Worm (Caenorhabditis elegans) whole organism, late embryonic: ENCODE results near the gene str-209.

Experiments used
- F13H6.1 ChIP-seq: sonication (generic microtip); optimal IDR thresholded peaks from 2 replicates; lab custom pipeline; 2016; ENCODE audit warnings: missing genetic modification characterization, missing compliant biosample characterization
- K02D7.2 ChIP-seq: sonication (generic microtip); optimal IDR thresholded peaks from 2 replicates; lab custom pipeline; 2017; ENCODE audit warnings: mild to moderate bottlenecking, missing genetic modification characterization, missing compliant biosample characterization
- T23F11.4 ChIP-seq: fragments of 200-800 bp; sonication (Bioruptor generic); optimal IDR thresholded peaks from 2 replicates; lab custom pipeline; 2018; ENCODE audit warnings: mild to moderate bottlenecking, missing genetic modification characterization, missing compliant biosample characterization
- Y22D7AL.16 ChIP-seq: sonication (generic microtip); optimal IDR thresholded peaks from 2 replicates; lab custom pipeline; 2016; ENCODE audit warnings: missing genetic modification characterization, missing compliant biosample characterization
- ama-1 ChIP-seq: fragments of 150-350 bp; optimal IDR thresholded peaks from 2 replicates; lab custom pipeline; 2014
- ceh-14 ChIP-seq: sonication (generic microtip); optimal IDR thresholded peaks from 2 replicates; lab custom pipeline; 2016; ENCODE audit warnings: missing genotype, missing genetic modification characterization, missing compliant biosample characterization
- ceh-18 ChIP-seq: sonication (generic microtip); optimal IDR thresholded peaks from 2 replicates; lab custom pipeline; 2016; ENCODE audit warnings: missing genetic modification characterization, missing compliant biosample characterization
- ceh-19 ChIP-seq: fragments of 200-800 bp; sonication (Bioruptor generic); optimal IDR thresholded peaks from 2 replicates; lab custom pipeline; 2018; ENCODE audit warnings: mild to moderate bottlenecking, missing genetic modification characterization, missing compliant biosample characterization
- ceh-2 ChIP-seq: sonication (generic microtip); optimal IDR thresholded peaks from 2 replicates; lab custom pipeline; 2016; ENCODE audit warnings: missing genotype, missing genetic modification characterization, missing compliant biosample characterization
- ceh-24 ChIP-seq: sonication (generic microtip); optimal IDR thresholded peaks from 2 replicates; lab custom pipeline; 2016; ENCODE audit warnings: mild to moderate bottlenecking, missing genetic modification characterization, missing compliant biosample characterization
- ceh-30 ChIP-seq: fragments of 150-350 bp; optimal IDR thresholded peaks from 2 replicates; lab custom pipeline; 2014; ENCODE audit warnings: missing biosample characterization, missing genetic modification characterization
- ceh-31 ChIP-seq: sonication (generic microtip); optimal IDR thresholded peaks from 2 replicates; lab custom pipeline; 2016; ENCODE audit warnings: missing genetic modification characterization, missing compliant biosample characterization
- ceh-34 ChIP-seq: sonication (generic microtip); optimal IDR thresholded peaks from 2 replicates; lab custom pipeline; 2016; ENCODE audit warnings: mild to moderate bottlenecking, missing genetic modification characterization, missing compliant biosample characterization
- ceh-48 ChIP-seq: sonication (generic microtip); optimal IDR thresholded peaks from 2 replicates; lab custom pipeline; 2016; ENCODE audit warnings: missing genetic modification characterization, inconsistent platforms, missing compliant biosample characterization
- ceh-9 ChIP-seq: sonication (generic microtip); optimal IDR thresholded peaks from 2 replicates; lab custom pipeline; 2016; ENCODE audit warnings: mild to moderate bottlenecking, missing genetic modification characterization, inconsistent platforms, missing compliant biosample characterization
- che-1 ChIP-seq: sonication (generic microtip); optimal IDR thresholded peaks from 2 replicates; lab custom pipeline; 2016; ENCODE audit warnings: mild to moderate bottlenecking, missing genetic modification characterization, missing compliant biosample characterization
- dmd-4 ChIP-seq: sonication (generic microtip); optimal IDR thresholded peaks from 2 replicates; lab custom pipeline; 2016; ENCODE audit warnings: borderline replicate concordance, missing genetic modification characterization, missing compliant biosample characterization
- elt-2 ChIP-seq: sonication (generic microtip); optimal IDR thresholded peaks from 2 replicates; lab custom pipeline; 2016; ENCODE audit warnings: missing genetic modification reagents, missing genetic modification characterization, missing compliant biosample characterization
- fkh-6 ChIP-seq: sonication (generic microtip); optimal IDR thresholded peaks from 2 replicates; lab custom pipeline; 2016; ENCODE audit warnings: missing genetic modification characterization, missing compliant biosample characterization
- hlh-15 ChIP-seq: sonication (generic microtip); optimal IDR thresholded peaks from 2 replicates; lab custom pipeline; 2016; ENCODE audit warnings: missing genetic modification characterization, missing compliant biosample characterization
- hlh-30 ChIP-seq: sonication (generic microtip); optimal IDR thresholded peaks from 2 replicates; lab custom pipeline; 2017; ENCODE audit warnings: antibody characterized with exemption, missing genetic modification characterization, missing compliant biosample characterization; ENCODE audit not compliant: insufficient read depth
- hlh-6 ChIP-seq: sonication (generic microtip); optimal IDR thresholded peaks from 2 replicates; lab custom pipeline; 2016; ENCODE audit warnings: missing genotype, missing genetic modification characterization, missing compliant biosample characterization
- hlh-8 ChIP-seq: sonication (generic microtip); optimal IDR thresholded peaks from 2 replicates; lab custom pipeline; 2016; ENCODE audit warnings: missing genotype, missing genetic modification characterization, missing compliant biosample characterization
- lim-6 ChIP-seq: sonication (generic microtip); optimal IDR thresholded peaks from 2 replicates; lab custom pipeline; 2016; ENCODE audit warnings: missing genetic modification characterization, missing compliant biosample characterization
- lin-11 ChIP-seq: fragments of 200-800 bp; sonication (Bioruptor generic); optimal IDR thresholded peaks from 2 replicates; lab custom pipeline; 2018; ENCODE audit warnings: mild to moderate bottlenecking, missing genetic modification characterization, missing compliant biosample characterization
- mec-3 ChIP-seq: sonication (generic microtip); optimal IDR thresholded peaks from 2 replicates; lab custom pipeline; 2016; ENCODE audit warnings: borderline replicate concordance, missing genetic modification characterization, missing compliant biosample characterization
- nfya-1 ChIP-seq: sonication (generic microtip); optimal IDR thresholded peaks from 2 replicates; lab custom pipeline; 2017; ENCODE audit warnings: missing genetic modification characterization, mild to moderate bottlenecking, missing compliant biosample characterization, antibody characterized with exemption, moderate library complexity
- nhr-232 ChIP-seq: sonication (generic microtip); optimal IDR thresholded peaks from 2 replicates; lab custom pipeline; 2016; ENCODE audit warnings: missing genetic modification characterization, missing compliant biosample characterization
- npax-4 ChIP-seq: sonication (generic microtip); optimal IDR thresholded peaks from 2 replicates; lab custom pipeline; 2016; ENCODE audit warnings: missing genetic modification characterization, missing compliant biosample characterization
- pag-3 ChIP-seq: sonication (generic microtip); optimal IDR thresholded peaks from 2 replicates; lab custom pipeline; 2016; ENCODE audit warnings: missing compliant biosample characterization, missing genetic modification characterization, borderline replicate concordance
- pat-9 ChIP-seq: fragments of 200-800 bp; sonication (Bioruptor generic); optimal IDR thresholded peaks from 2 replicates; lab custom pipeline; 2018; ENCODE audit warnings: mild to moderate bottlenecking, missing genetic modification characterization, moderate library complexity, missing compliant biosample characterization
- pha-2 ChIP-seq: sonication (generic microtip); optimal IDR thresholded peaks from 2 replicates; lab custom pipeline; 2017; ENCODE audit warnings: mild to moderate bottlenecking, missing genetic modification characterization, missing compliant biosample characterization
- pqm-1 ChIP-seq: sonication (generic microtip); optimal IDR thresholded peaks from 2 replicates; lab custom pipeline; 2016; ENCODE audit warnings: missing genetic modification characterization, missing compliant biosample characterization
- ref-2 ChIP-seq: sonication (generic microtip); optimal IDR thresholded peaks from 2 replicates; lab custom pipeline; 2016; ENCODE audit warnings: missing genetic modification characterization, missing compliant biosample characterization
- rnt-1 ChIP-seq: sonication (generic microtip); optimal IDR thresholded peaks from 2 replicates; lab custom pipeline; 2016; ENCODE audit warnings: missing genetic modification characterization, missing compliant biosample characterization
- sdc-2 ChIP-seq: sonication (generic microtip); optimal IDR thresholded peaks from 2 replicates; lab custom pipeline; 2016; ENCODE audit warnings: missing genotype, missing genetic modification characterization, missing compliant biosample characterization
- sox-2 ChIP-seq: fragments of 200-800 bp; sonication (Bioruptor generic); IDR thresholded peaks from 2 replicates; pipeline ENCODE4 v1.3.6; 2022; ENCODE audit warnings: missing genetic modification reagents, missing genetic modification characterization, missing compliant biosample characterization
- tbx-2 ChIP-seq: sonication (generic microtip); optimal IDR thresholded peaks from 2 replicates; lab custom pipeline; 2016; ENCODE audit warnings: missing genetic modification characterization, missing compliant biosample characterization
- ttx-3 ChIP-seq: sonication (generic microtip); optimal IDR thresholded peaks from 2 replicates; lab custom pipeline; 2016; ENCODE audit warnings: missing genetic modification reagents, missing genetic modification characterization, missing compliant biosample characterization
- unc-3 ChIP-seq, 2 experiments: fragments of 200-800 bp in 1 of 2; sonication (Bioruptor generic) in 1 of 2; sonication (generic microtip) in 1 of 2; conservative IDR thresholded peaks in 1 of 2; optimal IDR thresholded peaks in 1 of 2; 2 replicates each; pipeline versions ENCODE4 v1.3.6 to Lab custom; 2016 to 2022; ENCODE audit warnings: missing compliant biosample characterization in 2 of 2, missing genetic modification characterization in 2 of 2, missing genetic modification reagents in 1 of 2
- unc-42 ChIP-seq: sonication (generic microtip); optimal IDR thresholded peaks from 2 replicates; lab custom pipeline; 2016; ENCODE audit warnings: missing genotype, missing genetic modification characterization, missing compliant biosample characterization
- unc-55 ChIP-seq: sonication (generic microtip); optimal IDR thresholded peaks from 2 replicates; lab custom pipeline; 2017; ENCODE audit warnings: missing biosample characterization, missing genetic modification reagents, missing genetic modification characterization
- zip-5 ChIP-seq: sonication (generic microtip); optimal IDR thresholded peaks from 2 replicates; lab custom pipeline; 2016; ENCODE audit warnings: missing genetic modification characterization, missing compliant biosample characterization

Gene str-209

ce11 chrV:4964020-4964635 is 15.4 kb downstream of the str-209 start:
- peak; percentile 13 for TF ChIP-seq pha-2
- TF ChIP-seq lim-6 (tag; lab: Kevin White, UChicago), result no peak
- TF ChIP-seq sdc-2 (tag; lab: Kevin White, UChicago), result no peak
- TF ChIP-seq fkh-6 (tag; lab: Kevin White, UChicago), result peak; percentile 16
- no peak for TF ChIP-seq sox-2 (GFP tag; lab: Robert Waterston, UW)
- TF ChIP-seq Y22D7AL.16, result no peak
- TF ChIP-seq ceh-9 (tag; lab: Kevin White, UChicago), result no peak
- no peak for TF ChIP-seq hlh-15 (tag; lab: Kevin White, UChicago)
- TF ChIP-seq hlh-6 (tag; lab: Kevin White, UChicago), result peak; percentile 39
- peak; percentile 7 for TF ChIP-seq hlh-30
- no peak for TF ChIP-seq hlh-8
- TF ChIP-seq mec-3 (tag; lab: Kevin White, UChicago), result no peak
- no peak for TF ChIP-seq lin-11
- no peak for TF ChIP-seq ttx-3 (tag; lab: Kevin White, UChicago)
- no peak for TF ChIP-seq ama-1 (lab: Kevin White, UChicago)
- TF ChIP-seq ceh-18 (tag; lab: Kevin White, UChicago), result peak; percentile 39
- no peak for TF ChIP-seq ceh-30 (tag; lab: Kevin White, UChicago)
- peak; percentile 70 for TF ChIP-seq unc-42 (tag; lab: Kevin White, UChicago)
- TF ChIP-seq ceh-24 (tag; lab: Kevin White, UChicago), result no peak
- TF ChIP-seq che-1, result no peak
- TF ChIP-seq F13H6.1 (tag; lab: Kevin White, UChicago), result no peak
- TF ChIP-seq nfya-1 (tag; lab: Kevin White, UChicago), result peak; percentile 65
- no peak for TF ChIP-seq nhr-232 (tag; lab: Kevin White, UChicago)
- peak; percentile 45 for TF ChIP-seq tbx-2 (tag; lab: Kevin White, UChicago)
- TF ChIP-seq dmd-4, result no peak
- TF ChIP-seq pqm-1, result no peak
- TF ChIP-seq ceh-31 (tag; lab: Kevin White, UChicago), result peak; percentile 57
- no peak for TF ChIP-seq T23F11.4
- no peak for TF ChIP-seq K02D7.2 (tag; lab: Kevin White, UChicago)
- TF ChIP-seq npax-4 (tag; lab: Kevin White, UChicago), result no peak
- peak; percentile 51 for TF ChIP-seq ceh-48
- TF ChIP-seq ceh-34 (tag; lab: Kevin White, UChicago), result peak; percentile 71
- TF ChIP-seq ref-2 (tag; lab: Kevin White, UChicago), result peak; percentile 64
- peak; percentile 81 for TF ChIP-seq unc-55
- no peak for TF ChIP-seq pag-3
- TF ChIP-seq unc-3 (GFP tag; conservative IDR thresholded peaks at IDR 0.05; lab: Robert Waterston, UW), result no peak
- TF ChIP-seq unc-3 (tag; optimal IDR thresholded peaks at IDR 0.05; lab: Kevin White, UChicago), result peak; percentile 20
- TF ChIP-seq rnt-1, result peak; percentile 34
- TF ChIP-seq ceh-19, result peak; percentile 60
- peak; percentile 51 for TF ChIP-seq ceh-2 (tag; lab: Kevin White, UChicago)
- peak; percentile 21 for TF ChIP-seq pat-9 (tag; lab: Kevin White, UChicago)
- TF ChIP-seq ceh-14, result no peak

ce11 chrV:4964671-4965420 is 16.1 kb downstream of the str-209 start:
- TF ChIP-seq elt-2 (peak; percentile 79), zip-5 (no peak), lim-6 (tag; lab: Kevin White, UChicago) (no peak)
- TF ChIP-seq, all 69 proteins: peak for 1
